Fruit fly (Drosophila melanogaster): Measurements from ENCODE around the gene msl-1.

The msl-1 gene

DNA sequence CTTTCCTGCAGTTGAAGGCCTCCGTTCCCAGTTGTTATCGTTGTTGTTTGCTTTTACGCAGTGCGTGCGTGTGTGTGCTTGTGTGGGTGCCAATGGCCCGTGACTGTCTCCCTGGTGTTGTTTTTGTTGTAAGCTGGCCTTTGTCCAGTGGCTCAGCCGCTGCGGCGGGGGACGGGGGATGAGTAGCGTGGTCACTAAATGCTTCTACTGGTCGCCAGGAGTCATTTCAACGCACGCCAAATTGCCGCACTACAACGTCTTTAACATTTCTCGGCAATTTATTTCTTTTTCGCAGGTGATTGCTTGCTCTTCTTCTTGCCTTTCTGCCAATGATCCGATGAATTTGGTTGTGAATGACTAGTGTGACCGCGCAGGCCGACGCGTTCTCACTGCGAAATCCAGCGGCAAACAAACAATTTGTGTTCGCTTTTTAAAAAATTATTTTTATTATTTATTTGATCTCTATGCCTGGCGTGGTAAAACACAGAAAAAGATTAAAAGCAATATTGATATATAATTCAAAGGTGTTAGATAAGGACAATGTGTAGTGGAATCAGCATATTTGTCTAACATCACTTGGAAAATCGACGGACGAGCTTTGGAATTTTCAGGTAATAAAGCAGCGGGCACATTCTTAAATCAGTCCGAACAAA lies 19.8 kb upstream of the msl-1 start, which contains the start of the genes Faf2 and Grip71:
Faf2 (minus strand) TSS at position 450 of the 653 bp plus-strand sequence.
Grip71 (plus strand) TSS at position 608 of the 653 bp plus-strand sequence.
- TF ChIP-seq Dll (optimal IDR thresholded peaks at IDR 0.05) (no peak), CG8478 (optimal IDR thresholded peaks at IDR 0.05) (no peak), EcR (GFP tag; optimal IDR thresholded peaks at IDR 0.05) (no peak), psq (optimal IDR thresholded peaks at IDR 0.05) (no peak), usp (GFP tag; optimal IDR thresholded peaks at IDR 0.05) (no peak), pan (optimal IDR thresholded peaks at IDR 0.05) (no peak)

DNA sequence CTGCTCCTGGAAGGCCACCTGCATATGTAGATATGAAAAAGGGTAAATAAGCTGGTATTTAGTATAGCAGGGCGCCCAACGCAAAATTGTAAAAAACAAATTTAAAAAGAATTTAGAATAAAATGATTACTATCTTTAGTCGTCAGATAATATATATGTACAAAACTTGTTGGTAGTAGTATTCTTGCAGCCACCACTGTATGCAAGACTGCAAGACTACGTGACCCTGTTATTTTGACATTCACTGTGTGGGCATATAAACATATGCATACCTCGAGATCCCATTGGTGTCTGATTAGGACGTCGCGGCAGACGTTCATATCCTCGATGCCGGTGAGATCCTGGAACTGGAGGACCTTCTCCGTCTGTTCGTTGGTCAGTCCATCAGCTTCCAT lies 19.2 kb upstream of the msl-1 start:
- TF ChIP-seq pan (optimal IDR thresholded peaks at IDR 0.05) (no peak), EcR (GFP tag; optimal IDR thresholded peaks at IDR 0.05) (no peak), Dll (optimal IDR thresholded peaks at IDR 0.05) (no peak), CG8478 (optimal IDR thresholded peaks at IDR 0.05) (no peak), psq (optimal IDR thresholded peaks at IDR 0.05) (no peak)

DNA sequence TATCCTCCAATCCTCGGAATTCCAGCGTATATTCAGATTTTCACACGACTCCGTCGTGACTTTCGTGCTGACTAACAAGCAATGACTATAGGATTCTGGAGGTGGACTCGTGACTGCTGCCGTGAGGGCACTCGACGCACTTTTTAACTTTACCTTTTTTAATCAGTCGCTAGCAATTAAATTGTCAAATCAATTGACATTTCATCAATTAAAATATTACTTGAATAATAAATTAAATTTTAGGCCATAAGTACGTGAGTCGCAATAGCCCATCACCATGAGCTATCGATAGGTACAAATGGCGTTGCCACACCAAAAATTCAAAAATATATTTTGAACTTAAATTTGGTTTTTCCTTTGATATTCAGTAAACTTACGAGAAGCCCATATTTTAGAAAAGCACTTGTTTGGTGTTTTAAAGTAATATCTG lies 17.0 kb upstream of the msl-1 start, which contains the start of gene Jwa:
Jwa (minus strand) TSS at position 87 of the 430 bp plus-strand sequence.
- TF ChIP-seq usp (GFP tag; optimal IDR thresholded peaks at IDR 0.05) (no peak), CG8478 (optimal IDR thresholded peaks at IDR 0.05) (no peak), EcR (GFP tag; optimal IDR thresholded peaks at IDR 0.05) (no peak), pan (optimal IDR thresholded peaks at IDR 0.05) (no peak), psq (optimal IDR thresholded peaks at IDR 0.05) (no peak), Dll (optimal IDR thresholded peaks at IDR 0.05) (no peak)

DNA sequence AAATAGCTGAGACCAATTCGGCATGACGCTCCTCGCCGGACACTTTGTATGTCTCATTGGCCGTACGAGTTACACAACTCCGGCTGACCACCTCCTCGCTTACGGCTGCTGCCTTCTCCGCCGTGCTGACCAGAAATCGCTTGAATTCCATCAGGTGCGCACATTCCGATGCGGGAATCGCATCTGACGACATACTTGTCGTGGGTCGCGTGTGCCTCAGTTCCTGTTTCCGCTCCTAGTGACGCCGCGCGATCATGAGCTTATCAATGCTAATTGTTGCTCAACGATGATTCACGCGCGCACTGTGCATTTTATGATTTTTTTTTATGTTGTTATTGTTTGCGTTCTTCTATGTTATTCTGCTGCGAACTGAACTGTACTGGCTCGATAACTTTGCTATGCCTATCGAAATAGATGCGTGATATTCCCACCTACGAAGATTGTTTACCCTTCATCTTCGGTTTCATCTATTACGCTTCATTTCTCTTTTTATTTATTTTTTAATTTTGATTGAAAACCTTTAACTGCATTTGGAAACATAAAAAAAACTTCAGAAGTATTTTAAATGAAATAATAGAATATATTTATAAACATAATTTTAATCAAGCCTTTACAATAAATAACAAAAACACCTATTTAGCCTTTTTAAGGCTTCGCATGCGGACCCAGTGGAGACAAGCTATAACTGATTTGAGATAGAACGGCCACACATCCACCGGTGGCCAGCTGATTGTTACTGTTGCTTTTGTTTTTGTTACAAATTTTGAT lies 14.3 kb upstream of the msl-1 start, which contains the start of the genes CG10376 and CG10343:
CG10376 (minus strand) TSS at position 385 of the 768 bp plus-strand sequence.
CG10343 (plus strand) TSS at position 753 of the 768 bp plus-strand sequence.
- no peak for TF ChIP-seq psq (optimal IDR thresholded peaks at IDR 0.05)
- TF ChIP-seq Dll (optimal IDR thresholded peaks at IDR 0.05) = no peak
- TF ChIP-seq CG8478 (optimal IDR thresholded peaks at IDR 0.05) = no peak
- TF ChIP-seq EcR (GFP tag; optimal IDR thresholded peaks at IDR 0.05) = no peak
- no peak for TF ChIP-seq pan (optimal IDR thresholded peaks at IDR 0.05)
- TF ChIP-seq usp (GFP tag; optimal IDR thresholded peaks at IDR 0.05) = no peak

DNA sequence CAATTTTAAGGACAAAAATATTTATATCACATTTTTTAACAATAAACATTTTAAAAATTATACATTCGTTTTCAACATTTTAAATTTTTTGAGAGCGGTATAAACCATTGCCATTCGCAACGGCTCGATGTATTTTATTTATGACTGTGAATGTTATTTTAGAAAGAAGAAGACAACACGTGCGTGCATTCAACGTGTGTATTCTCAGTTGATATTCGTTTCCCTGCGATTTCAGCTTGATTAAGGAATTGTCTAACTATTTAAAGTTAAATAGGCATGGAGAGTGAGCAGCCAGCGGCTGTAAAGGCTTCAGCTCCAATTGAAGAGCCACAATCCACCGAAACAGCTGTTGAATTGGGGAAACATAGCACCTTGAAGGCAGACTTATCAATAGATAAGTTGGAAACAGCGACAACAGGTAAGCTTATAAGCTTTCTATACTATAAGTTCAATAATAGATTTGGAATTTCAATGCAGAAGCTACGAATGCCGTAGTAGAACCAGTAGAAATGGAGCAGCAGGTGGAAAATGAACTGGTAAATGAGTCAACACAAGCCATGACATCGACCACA lies 10.0 kb upstream of the msl-1 start, which contains the start of gene CG10341:
CG10341 (plus strand) TSS at position 156 of the 572 bp plus-strand sequence.
- no peak for TF ChIP-seq CG8478 (optimal IDR thresholded peaks at IDR 0.05)
- no peak for TF ChIP-seq psq (optimal IDR thresholded peaks at IDR 0.05)
- TF ChIP-seq Dll (optimal IDR thresholded peaks at IDR 0.05) = no peak
- no peak for TF ChIP-seq usp (GFP tag; optimal IDR thresholded peaks at IDR 0.05)
- no peak for TF ChIP-seq pan (optimal IDR thresholded peaks at IDR 0.05)
- TF ChIP-seq EcR (GFP tag; optimal IDR thresholded peaks at IDR 0.05) = no peak

DNA sequence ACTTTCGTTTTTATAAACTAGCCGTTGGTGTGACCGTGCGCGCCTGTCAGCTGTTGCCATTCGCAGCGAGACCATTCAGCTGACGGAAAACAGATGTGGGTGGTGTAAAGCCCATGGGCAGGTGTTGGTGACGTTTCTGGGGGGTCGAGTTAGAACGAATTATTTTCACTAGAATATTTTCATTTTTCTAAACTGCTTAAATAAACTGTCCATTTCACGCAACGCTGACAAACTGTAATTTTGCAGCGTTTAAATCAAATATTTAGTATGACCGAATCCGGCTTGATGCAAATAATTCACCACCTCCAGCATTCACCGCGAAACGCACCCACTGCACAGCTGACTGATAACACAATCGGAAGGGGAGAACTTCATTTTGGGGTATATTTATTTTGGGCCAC lies 6.8 kb upstream of the msl-1 start, which contains the start of the genes CG10383 and CG10338:
CG10383 (minus strand) TSS at position 199 of the 401 bp plus-strand sequence.
CG10338 (plus strand) TSS at position 261 of the 401 bp plus-strand sequence.
- TF ChIP-seq psq (optimal IDR thresholded peaks at IDR 0.05) = no peak
- TF ChIP-seq pan (optimal IDR thresholded peaks at IDR 0.05) = no peak
- TF ChIP-seq CG8478 (optimal IDR thresholded peaks at IDR 0.05) = no peak
- no peak for TF ChIP-seq usp (GFP tag; optimal IDR thresholded peaks at IDR 0.05)
- no peak for TF ChIP-seq Dll (optimal IDR thresholded peaks at IDR 0.05)
- TF ChIP-seq EcR (GFP tag; optimal IDR thresholded peaks at IDR 0.05) = no peak

DNA sequence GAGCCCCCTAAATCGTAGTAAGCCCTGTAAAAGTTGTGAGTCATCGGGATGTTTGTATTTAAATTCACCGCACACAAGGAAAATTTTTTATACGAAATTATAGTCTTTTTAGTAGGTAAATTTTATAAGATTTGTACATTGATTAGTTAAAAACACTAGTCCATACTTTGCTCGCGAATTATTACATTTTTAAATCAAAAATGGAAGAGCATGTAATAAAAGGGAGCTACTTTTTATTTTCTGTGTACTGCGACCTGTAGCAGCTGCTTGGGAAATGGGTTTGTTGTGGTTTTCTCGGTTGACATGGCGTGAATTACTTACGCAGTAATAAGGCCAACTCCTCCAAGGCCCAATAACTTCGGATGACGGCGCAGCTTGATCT lies 6.1 kb upstream of the msl-1 start:
- no peak for TF ChIP-seq Dll (optimal IDR thresholded peaks at IDR 0.05)
- no peak for TF ChIP-seq CG8478 (optimal IDR thresholded peaks at IDR 0.05)
- no peak for TF ChIP-seq pan (optimal IDR thresholded peaks at IDR 0.05)
- no peak for TF ChIP-seq EcR (GFP tag; optimal IDR thresholded peaks at IDR 0.05)
- TF ChIP-seq psq (optimal IDR thresholded peaks at IDR 0.05) = no peak
- TF ChIP-seq usp (GFP tag; optimal IDR thresholded peaks at IDR 0.05) = no peak

DNA sequence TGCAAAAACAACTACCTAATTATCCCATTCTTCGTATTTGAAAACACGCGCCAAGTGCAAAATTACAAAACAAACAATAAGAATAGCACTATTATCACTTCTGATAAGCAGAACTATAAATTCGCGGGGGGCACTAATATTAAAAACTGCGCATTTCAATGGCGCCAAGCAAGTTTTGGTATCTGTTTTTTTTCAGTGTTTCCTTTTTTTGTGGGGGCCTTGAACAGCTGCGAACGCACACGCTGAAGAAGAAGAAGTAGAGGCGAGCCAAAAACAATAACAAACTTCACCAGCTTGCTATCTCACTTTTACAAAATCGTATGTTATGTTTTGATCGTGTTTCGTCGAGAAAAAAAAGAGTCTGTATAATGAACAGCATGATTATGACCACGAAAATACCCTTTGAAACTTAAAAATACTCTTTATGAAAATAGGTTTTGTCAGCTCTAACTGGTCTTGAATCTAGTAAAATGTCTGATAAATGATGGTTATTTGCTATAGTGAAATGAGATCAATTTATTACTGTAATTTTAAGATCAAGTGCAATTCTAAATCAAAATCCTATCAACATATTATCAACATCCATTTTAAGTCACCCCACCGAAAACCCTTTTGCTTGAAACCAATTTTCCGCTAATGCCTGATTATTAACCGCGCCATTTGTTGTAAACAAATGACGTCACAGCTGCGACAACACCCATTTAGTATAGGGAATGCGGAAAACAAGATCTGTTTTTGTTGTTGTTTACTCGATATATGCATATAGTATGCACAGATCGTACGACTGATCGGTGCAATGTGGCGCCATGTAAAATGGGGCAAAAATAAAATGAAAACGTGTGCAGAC lies 5.5 kb upstream of the msl-1 start:
- TF ChIP-seq pan (optimal IDR thresholded peaks at IDR 0.05) = peak; percentile 3
- TF ChIP-seq CG8478 (optimal IDR thresholded peaks at IDR 0.05) = no peak

DNA sequence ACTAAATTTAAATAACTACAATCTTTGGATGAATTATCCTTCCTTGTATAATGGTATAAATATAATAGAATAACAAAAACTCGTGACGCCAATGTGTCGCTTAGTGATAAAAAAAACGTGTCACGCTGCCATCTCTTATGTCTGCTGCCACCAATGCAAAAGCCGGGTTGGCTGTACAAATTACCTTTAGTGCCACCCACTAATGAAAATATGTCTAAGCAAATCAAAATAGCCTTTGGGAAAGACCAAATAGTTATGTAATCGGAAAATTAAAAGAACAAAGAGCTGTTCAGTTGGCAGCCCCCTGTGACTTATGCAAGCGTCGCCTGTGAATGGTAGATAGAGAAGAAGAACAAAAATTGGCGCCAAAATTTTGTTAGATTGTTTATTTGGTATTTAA lies 776 bp upstream of the msl-1 start, which contains the start of gene CG10336:
CG10336 (plus strand) TSS at position 153 of the 400 bp plus-strand sequence.
- no peak for TF ChIP-seq CG8478 (optimal IDR thresholded peaks at IDR 0.05)
- TF ChIP-seq psq (optimal IDR thresholded peaks at IDR 0.05) = no peak
- no peak for TF ChIP-seq pan (optimal IDR thresholded peaks at IDR 0.05)
- TF ChIP-seq Dll (optimal IDR thresholded peaks at IDR 0.05) = no peak
- no peak for TF ChIP-seq usp (GFP tag; optimal IDR thresholded peaks at IDR 0.05)
- TF ChIP-seq EcR (GFP tag; optimal IDR thresholded peaks at IDR 0.05) = no peak

DNA sequence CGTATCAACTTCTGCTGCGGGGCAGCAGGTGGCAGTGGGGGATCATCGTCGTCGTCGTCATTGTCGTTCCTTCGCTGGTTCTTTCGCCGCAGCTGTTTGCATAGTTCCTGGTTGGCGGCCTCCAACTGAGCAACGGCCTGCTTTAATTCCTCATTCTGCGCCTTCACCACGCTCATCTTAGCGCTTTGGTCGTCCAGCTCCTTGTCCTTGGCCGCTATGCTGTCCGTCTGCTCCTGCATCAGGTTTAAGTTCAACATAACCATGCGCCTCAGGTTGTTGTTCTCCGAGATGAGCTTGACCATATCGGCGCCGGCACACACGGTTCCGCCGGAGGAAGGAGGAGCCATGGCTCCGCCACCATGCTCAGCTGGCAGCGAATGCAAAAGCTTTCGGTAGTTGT lies 773 bp downstream of the msl-1 start:
- TF ChIP-seq pan (optimal IDR thresholded peaks at IDR 0.05) = no peak
- TF ChIP-seq usp (GFP tag; optimal IDR thresholded peaks at IDR 0.05) = no peak
- TF ChIP-seq psq (optimal IDR thresholded peaks at IDR 0.05) = no peak
- no peak for TF ChIP-seq Dll (optimal IDR thresholded peaks at IDR 0.05)
- TF ChIP-seq CG8478 (optimal IDR thresholded peaks at IDR 0.05) = no peak
- TF ChIP-seq EcR (GFP tag; optimal IDR thresholded peaks at IDR 0.05) = no peak

DNA sequence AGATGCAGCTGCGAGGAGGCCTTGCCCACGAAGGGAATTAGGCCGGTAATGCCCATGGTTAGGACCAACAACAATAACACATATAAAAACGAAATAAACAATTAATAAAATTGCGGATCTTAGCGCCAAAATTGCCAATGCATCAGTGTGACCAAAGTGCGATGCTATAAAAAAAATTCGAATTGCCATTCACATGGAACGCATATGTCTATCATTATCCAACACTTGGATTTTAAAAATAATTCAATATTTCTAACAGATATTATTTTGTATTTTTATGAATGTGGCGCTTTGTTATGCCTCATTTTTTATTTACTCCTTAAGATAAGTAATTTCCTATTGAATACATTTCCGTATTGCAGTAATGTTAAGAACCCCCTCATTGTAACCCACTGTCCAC lies 6.7 kb downstream of the msl-1 start, which contains the start of gene tos:
tos (minus strand) TSS at position 173 of the 400 bp plus-strand sequence.
- TF ChIP-seq usp (GFP tag; optimal IDR thresholded peaks at IDR 0.05) = no peak
